Worm (Caenorhabditis elegans) whole organism, mixed stage, embryonic: ENCODE results near the gene ZK809.5.

ENCODE experiments used
- bed-3 ChIP-seq: fragments of 200-800 bp; sonication (Bioruptor generic); optimal IDR thresholded peaks from 3 replicates; lab custom pipeline; 2018; ENCODE audit warnings: mild to moderate bottlenecking, missing genetic modification characterization, moderate library complexity, missing compliant biosample characterization
- nhr-12 ChIP-seq: fragments of 150-350 bp; optimal IDR thresholded peaks from 2 replicates; lab custom pipeline; 2014; ENCODE audit warnings: missing biosample characterization, missing genetic modification characterization
- nhr-237 ChIP-seq: fragments of 150-350 bp; optimal IDR thresholded peaks from 2 replicates; lab custom pipeline; 2014; ENCODE audit warnings: missing biosample characterization, missing genetic modification characterization
- nhr-76 ChIP-seq: sonication (generic microtip); optimal IDR thresholded peaks from 2 replicates; lab custom pipeline; 2017; ENCODE audit warnings: missing biosample characterization, missing genetic modification characterization
- snpc-4 ChIP-seq: fragments of 150-350 bp; optimal IDR thresholded peaks from 2 replicates; lab custom pipeline; 2014; ENCODE audit warnings: missing biosample characterization, missing genetic modification characterization
- unc-39 ChIP-seq: fragments of 150-350 bp; optimal IDR thresholded peaks from 2 replicates; lab custom pipeline; 2014; ENCODE audit warnings: missing biosample characterization, missing genetic modification characterization

ce11 chrIV:11688018-11688417 is 31.5 kb downstream of the ZK809.5 start, which contains the start of gene ZK792.5:
- TF ChIP-seq nhr-76 (no peak), unc-39 (tag; lab: Kevin White, UChicago) (no peak), nhr-237 (tag; lab: Kevin White, UChicago) (no peak), snpc-4 (tag; lab: Kevin White, UChicago) (no peak), nhr-12 (no peak), bed-3 (GFP tag; lab: Kevin White, UChicago) (peak; percentile 2)
